Worm (Caenorhabditis elegans) whole organism, late embryonic: ENCODE measurements around the gene dnj-10.

Experiments used
- C08G9.2 ChIP-seq: sonication (generic microtip); optimal IDR thresholded peaks from 2 replicates; lab custom pipeline; 2016; ENCODE audit warnings: mild to moderate bottlenecking, missing genetic modification characterization, moderate library complexity, missing compliant biosample characterization
- F13H6.1 ChIP-seq: sonication (generic microtip); optimal IDR thresholded peaks from 2 replicates; lab custom pipeline; 2016; ENCODE audit warnings: missing genetic modification characterization, missing compliant biosample characterization
- T23F11.4 ChIP-seq: fragments of 200-800 bp; sonication (Bioruptor generic); optimal IDR thresholded peaks from 2 replicates; lab custom pipeline; 2018; ENCODE audit warnings: mild to moderate bottlenecking, missing genetic modification characterization, missing compliant biosample characterization
- Y22D7AL.16 ChIP-seq: sonication (generic microtip); optimal IDR thresholded peaks from 2 replicates; lab custom pipeline; 2016; ENCODE audit warnings: missing genetic modification characterization, missing compliant biosample characterization
- ama-1 ChIP-seq: fragments of 150-350 bp; optimal IDR thresholded peaks from 2 replicates; lab custom pipeline; 2014
- ceh-14 ChIP-seq: sonication (generic microtip); optimal IDR thresholded peaks from 2 replicates; lab custom pipeline; 2016; ENCODE audit warnings: missing genotype, missing genetic modification characterization, missing compliant biosample characterization
- ceh-19 ChIP-seq: fragments of 200-800 bp; sonication (Bioruptor generic); optimal IDR thresholded peaks from 2 replicates; lab custom pipeline; 2018; ENCODE audit warnings: mild to moderate bottlenecking, missing genetic modification characterization, missing compliant biosample characterization
- ceh-31 ChIP-seq: sonication (generic microtip); optimal IDR thresholded peaks from 2 replicates; lab custom pipeline; 2016; ENCODE audit warnings: missing genetic modification characterization, missing compliant biosample characterization
- ceh-45 ChIP-seq: fragments of 200-800 bp; sonication (Bioruptor generic); IDR thresholded peaks from 2 replicates; pipeline ENCODE4 v1.3.6; 2022; ENCODE audit warnings: missing genetic modification reagents, missing genetic modification characterization, missing compliant biosample characterization
- ceh-9 ChIP-seq: sonication (generic microtip); optimal IDR thresholded peaks from 2 replicates; lab custom pipeline; 2016; ENCODE audit warnings: mild to moderate bottlenecking, missing genetic modification characterization, inconsistent platforms, missing compliant biosample characterization
- che-1 ChIP-seq: sonication (generic microtip); optimal IDR thresholded peaks from 2 replicates; lab custom pipeline; 2016; ENCODE audit warnings: mild to moderate bottlenecking, missing genetic modification characterization, missing compliant biosample characterization
- dmd-4 ChIP-seq: sonication (generic microtip); optimal IDR thresholded peaks from 2 replicates; lab custom pipeline; 2016; ENCODE audit warnings: borderline replicate concordance, missing genetic modification characterization, missing compliant biosample characterization
- elt-4 ChIP-seq: sonication (generic microtip); optimal IDR thresholded peaks from 2 replicates; lab custom pipeline; 2016; ENCODE audit warnings: missing genetic modification characterization, missing compliant biosample characterization
- fax-1 ChIP-seq: sonication (generic microtip); optimal IDR thresholded peaks from 2 replicates; lab custom pipeline; 2016; ENCODE audit warnings: missing genotype, missing genetic modification characterization, missing compliant biosample characterization
- fkh-10 ChIP-seq: fragments of 150-350 bp; optimal IDR thresholded peaks from 2 replicates; lab custom pipeline; 2014; ENCODE audit warnings: missing biosample characterization, missing genetic modification reagents, missing genetic modification characterization
- gmeb-2 ChIP-seq: sonication (generic microtip); optimal IDR thresholded peaks from 2 replicates; lab custom pipeline; 2016; ENCODE audit warnings: missing genetic modification characterization, inconsistent platforms, missing compliant biosample characterization
- hlh-13 ChIP-seq: fragments of 200-800 bp; sonication (Bioruptor generic); optimal IDR thresholded peaks from 2 replicates; lab custom pipeline; 2018; ENCODE audit warnings: mild to moderate bottlenecking, missing genetic modification characterization, missing compliant biosample characterization
- hlh-6 ChIP-seq: sonication (generic microtip); optimal IDR thresholded peaks from 2 replicates; lab custom pipeline; 2016; ENCODE audit warnings: missing genotype, missing genetic modification characterization, missing compliant biosample characterization
- lim-6 ChIP-seq: sonication (generic microtip); optimal IDR thresholded peaks from 2 replicates; lab custom pipeline; 2016; ENCODE audit warnings: missing genetic modification characterization, missing compliant biosample characterization
- lin-11 ChIP-seq: fragments of 200-800 bp; sonication (Bioruptor generic); optimal IDR thresholded peaks from 2 replicates; lab custom pipeline; 2018; ENCODE audit warnings: mild to moderate bottlenecking, missing genetic modification characterization, missing compliant biosample characterization
- madf-2 ChIP-seq: sonication (generic microtip); optimal IDR thresholded peaks from 2 replicates; lab custom pipeline; 2017; ENCODE audit warnings: missing genetic modification characterization, missing compliant biosample characterization
- mec-3 ChIP-seq: sonication (generic microtip); optimal IDR thresholded peaks from 2 replicates; lab custom pipeline; 2016; ENCODE audit warnings: borderline replicate concordance, missing genetic modification characterization, missing compliant biosample characterization
- nfya-1 ChIP-seq: sonication (generic microtip); optimal IDR thresholded peaks from 2 replicates; lab custom pipeline; 2017; ENCODE audit warnings: missing genetic modification characterization, mild to moderate bottlenecking, missing compliant biosample characterization, antibody characterized with exemption, moderate library complexity
- nhr-11 ChIP-seq: fragments of 150-350 bp; optimal IDR thresholded peaks from 2 replicates; lab custom pipeline; 2014; ENCODE audit warnings: missing biosample characterization, missing genetic modification characterization
- odd-2 ChIP-seq: sonication (generic microtip); optimal IDR thresholded peaks from 2 replicates; lab custom pipeline; 2017; ENCODE audit warnings: antibody characterized with exemption, mild to moderate bottlenecking, missing genetic modification characterization, missing compliant biosample characterization
- pag-3 ChIP-seq: sonication (generic microtip); optimal IDR thresholded peaks from 2 replicates; lab custom pipeline; 2016; ENCODE audit warnings: missing compliant biosample characterization, missing genetic modification characterization, borderline replicate concordance
- pax-1 ChIP-seq: fragments of 150-350 bp; optimal IDR thresholded peaks from 2 replicates; lab custom pipeline; 2014; ENCODE audit warnings: missing biosample characterization, missing genetic modification characterization
- pha-2 ChIP-seq: sonication (generic microtip); optimal IDR thresholded peaks from 2 replicates; lab custom pipeline; 2017; ENCODE audit warnings: mild to moderate bottlenecking, missing genetic modification characterization, missing compliant biosample characterization
- pha-4 ChIP-seq: fragments of 150-350 bp; optimal IDR thresholded peaks from 2 replicates; lab custom pipeline; 2018; ENCODE audit warnings: missing biosample characterization, missing genetic modification reagents, missing genetic modification characterization
- pqm-1 ChIP-seq: sonication (generic microtip); optimal IDR thresholded peaks from 2 replicates; lab custom pipeline; 2016; ENCODE audit warnings: missing genetic modification characterization, missing compliant biosample characterization
- pros-1 ChIP-seq: fragments of 150-350 bp; optimal IDR thresholded peaks from 2 replicates; lab custom pipeline; 2014; ENCODE audit warnings: missing biosample characterization, missing genetic modification reagents, missing genetic modification characterization
- rnt-1 ChIP-seq: sonication (generic microtip); optimal IDR thresholded peaks from 2 replicates; lab custom pipeline; 2016; ENCODE audit warnings: missing genetic modification characterization, missing compliant biosample characterization
- sdc-2 ChIP-seq: sonication (generic microtip); optimal IDR thresholded peaks from 2 replicates; lab custom pipeline; 2016; ENCODE audit warnings: missing genotype, missing genetic modification characterization, missing compliant biosample characterization
- sox-2 ChIP-seq: fragments of 200-800 bp; sonication (Bioruptor generic); IDR thresholded peaks from 2 replicates; pipeline ENCODE4 v1.3.6; 2022; ENCODE audit warnings: missing genetic modification reagents, missing genetic modification characterization, missing compliant biosample characterization
- tbx-7 ChIP-seq: sonication (generic microtip); optimal IDR thresholded peaks from 2 replicates; lab custom pipeline; 2016; ENCODE audit warnings: missing genotype, missing genetic modification characterization, missing compliant biosample characterization
- unc-55 ChIP-seq: sonication (generic microtip); optimal IDR thresholded peaks from 2 replicates; lab custom pipeline; 2017; ENCODE audit warnings: missing biosample characterization, missing genetic modification reagents, missing genetic modification characterization
- unc-86 ChIP-seq: sonication (generic microtip); optimal IDR thresholded peaks from 2 replicates; lab custom pipeline; 2016; ENCODE audit warnings: missing genetic modification characterization, missing compliant biosample characterization
- zip-5 ChIP-seq: sonication (generic microtip); optimal IDR thresholded peaks from 2 replicates; lab custom pipeline; 2016; ENCODE audit warnings: missing genetic modification characterization, missing compliant biosample characterization
- ztf-16 ChIP-seq: sonication (generic microtip); optimal IDR thresholded peaks from 2 replicates; lab custom pipeline; 2017; ENCODE audit warnings: missing genetic modification characterization, missing compliant biosample characterization

Gene dnj-10

DNA sequence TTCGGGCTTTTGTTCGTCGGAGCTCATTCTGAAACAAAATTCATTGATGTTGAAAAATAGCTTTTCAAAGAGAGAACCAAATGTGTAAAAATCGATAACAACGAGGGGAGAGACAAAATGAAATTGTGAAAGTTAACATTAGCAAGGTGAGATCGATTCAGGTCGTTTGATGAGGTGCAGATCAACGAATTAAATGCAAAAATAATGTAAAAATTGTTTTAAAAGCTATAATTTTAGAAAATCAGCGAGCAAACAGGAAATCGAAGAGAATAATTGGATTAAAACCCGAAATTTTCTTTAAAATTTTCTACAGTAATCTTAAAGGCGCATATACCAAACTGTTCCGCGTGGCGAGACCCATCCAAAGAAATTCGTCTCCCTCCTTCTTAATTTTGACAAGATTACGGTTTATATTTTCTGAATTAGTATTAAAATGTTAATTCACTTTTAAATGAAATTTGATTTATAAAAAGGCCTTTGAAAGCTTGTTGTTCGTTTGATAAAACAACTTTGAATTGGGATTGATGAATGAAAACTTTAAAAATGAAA lies 12.5 kb upstream of the dnj-10 start, which contains the start of gene C13G5.2:
TSS of gene C13G5.2 (minus strand) at position 51 of the 549 bp plus-strand sequence.
- TF ChIP-seq ceh-19 (GFP tag; lab: Kevin White, UChicago) (no peak), pag-3 (tag; lab: Kevin White, UChicago) (no peak), dmd-4 (no peak), pax-1 (tag; lab: Kevin White, UChicago) (no peak), nhr-11 (tag; lab: Kevin White, UChicago) (no peak), tbx-7 (tag; lab: Kevin White, UChicago) (no peak), hlh-6 (tag; lab: Kevin White, UChicago) (no peak), ceh-31 (no peak), sdc-2 (tag; lab: Kevin White, UChicago) (no peak), odd-2 (tag; lab: Kevin White, UChicago) (no peak), hlh-13 (GFP tag; lab: Kevin White, UChicago) (no peak), pros-1 (tag; lab: Kevin White, UChicago) (no peak), ztf-16 (no peak), unc-55 (GFP tag; lab: Kevin White, UChicago) (no peak), rnt-1 (tag; lab: Kevin White, UChicago) (no peak), pha-2 (tag; lab: Kevin White, UChicago) (no peak), T23F11.4 (GFP tag; lab: Kevin White, UChicago) (no peak), sox-2 (GFP tag; lab: Robert Waterston, UW) (no peak), elt-4 (no peak)

DNA sequence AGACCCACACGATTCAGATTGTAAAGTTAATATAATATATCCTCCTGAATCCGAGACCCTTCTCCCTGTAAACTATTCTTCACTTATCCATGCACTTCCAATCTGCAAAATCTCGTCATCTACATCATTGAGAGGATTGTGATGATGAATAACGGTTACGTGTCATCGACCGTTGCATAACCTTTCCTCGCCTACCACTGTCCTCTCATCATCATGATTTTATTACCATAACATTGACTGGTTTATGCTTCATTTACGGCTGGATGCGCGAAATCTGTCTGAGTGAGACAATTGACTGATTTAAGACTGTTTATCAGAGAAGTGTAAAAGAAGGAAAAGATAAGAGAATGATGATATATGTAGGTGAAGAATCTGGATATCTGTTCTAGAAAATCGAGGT lies 10.7 kb upstream of the dnj-10 start:
- TF ChIP-seq lim-6 (tag; lab: Kevin White, UChicago) (no peak), C08G9.2 (tag; lab: Kevin White, UChicago) (no peak), nfya-1 (tag; lab: Kevin White, UChicago) (no peak), zip-5 (no peak), Y22D7AL.16 (tag; lab: Kevin White, UChicago) (no peak)

DNA sequence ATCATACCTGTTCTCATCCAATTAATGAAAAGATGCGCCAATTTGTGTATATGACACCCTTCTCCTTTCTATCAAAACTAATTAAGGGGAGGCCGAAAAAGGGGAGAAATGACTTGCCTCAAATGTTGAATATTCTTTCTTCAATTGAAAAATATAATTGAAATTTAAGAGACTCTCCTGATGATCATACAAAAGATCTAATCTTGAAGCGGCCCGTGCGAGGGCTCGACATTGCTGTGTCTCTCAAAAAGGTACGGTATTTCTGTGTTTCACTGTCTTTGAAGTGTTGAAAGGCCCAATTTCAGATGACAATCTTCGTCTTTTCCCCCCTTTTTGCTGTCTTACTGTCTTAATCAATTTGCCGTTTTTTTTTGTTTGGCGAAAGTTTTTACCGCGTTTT lies 10.0 kb upstream of the dnj-10 start:
- no peak for TF ChIP-seq sdc-2 (tag; lab: Kevin White, UChicago)
- TF ChIP-seq nfya-1 (tag; lab: Kevin White, UChicago), result peak; percentile 18

DNA sequence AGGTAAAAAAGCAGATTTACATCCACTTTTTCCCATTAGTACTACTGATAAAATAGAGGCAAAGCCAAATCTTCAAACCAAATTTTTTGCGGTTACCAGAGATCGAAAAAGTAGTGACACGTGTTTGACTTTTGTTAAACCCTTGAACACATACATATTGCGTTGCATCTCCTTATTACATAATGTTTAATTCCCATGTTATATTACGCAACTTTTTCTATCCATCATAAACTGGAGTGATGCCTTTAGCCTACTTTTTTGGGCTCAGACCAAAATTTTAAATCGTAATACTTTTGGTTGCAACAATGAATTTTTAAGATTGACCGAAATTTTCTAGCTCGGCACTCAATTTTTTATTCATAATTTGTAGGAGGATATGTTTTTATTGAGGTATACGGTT lies 9.0 kb upstream of the dnj-10 start:
- TF ChIP-seq unc-86 (tag; lab: Kevin White, UChicago) (no peak), fkh-10 (GFP tag; lab: Kevin White, UChicago) (no peak), ceh-14 (tag; lab: Kevin White, UChicago) (no peak), madf-2 (tag; lab: Kevin White, UChicago) (no peak), sdc-2 (tag; lab: Kevin White, UChicago) (no peak), ceh-45 (GFP tag; lab: Robert Waterston, UW) (no peak), mec-3 (tag; lab: Kevin White, UChicago) (no peak), pqm-1 (tag; lab: Kevin White, UChicago) (no peak), gmeb-2 (tag; lab: Kevin White, UChicago) (no peak), pha-4 (tag; lab: Kevin White, UChicago) (no peak), fax-1 (tag; lab: Kevin White, UChicago) (no peak), hlh-13 (GFP tag; lab: Kevin White, UChicago) (no peak)

DNA sequence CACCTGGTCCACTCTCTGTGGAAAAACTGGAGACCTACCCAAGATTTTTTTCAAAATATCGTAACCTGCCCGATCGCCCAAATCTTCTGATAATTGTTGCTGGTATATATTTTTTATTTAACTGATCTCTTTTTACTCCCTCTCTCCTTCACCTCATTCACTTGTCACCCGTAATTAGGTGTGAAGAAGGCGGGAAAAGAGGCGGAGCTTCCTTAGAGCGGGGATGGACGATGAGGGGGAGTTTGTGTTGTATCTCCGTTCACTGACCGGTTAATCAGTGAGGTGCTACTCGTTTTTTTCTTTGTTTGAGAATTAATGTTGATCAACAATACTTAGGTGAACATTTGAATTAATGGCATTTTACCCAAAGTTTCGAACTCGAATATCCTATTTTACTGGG lies 8.5 kb upstream of the dnj-10 start, which contains the start of gene ceh-16:
TSS of gene ceh-16 (plus strand) at position 301 of the 400 bp plus-strand sequence.
- TF ChIP-seq tbx-7 (tag; lab: Kevin White, UChicago), result no peak
- TF ChIP-seq ceh-9 (tag; lab: Kevin White, UChicago), result no peak
- TF ChIP-seq che-1, result no peak
- no peak for TF ChIP-seq madf-2 (tag; lab: Kevin White, UChicago)
- TF ChIP-seq lin-11 (tag; lab: Kevin White, UChicago), result no peak
- no peak for TF ChIP-seq ama-1 (lab: Kevin White, UChicago)
- TF ChIP-seq pha-4 (tag; lab: Kevin White, UChicago), result no peak
- no peak for TF ChIP-seq lim-6 (tag; lab: Kevin White, UChicago)
- TF ChIP-seq ceh-31, result no peak
- no peak for TF ChIP-seq F13H6.1 (tag; lab: Kevin White, UChicago)
- no peak for TF ChIP-seq ztf-16
- no peak for TF ChIP-seq pag-3 (tag; lab: Kevin White, UChicago)
- no peak for TF ChIP-seq pax-1 (tag; lab: Kevin White, UChicago)
- no peak for TF ChIP-seq T23F11.4 (GFP tag; lab: Kevin White, UChicago)
- no peak for TF ChIP-seq pqm-1 (tag; lab: Kevin White, UChicago)
